Fruit fly (Drosophila melanogaster) whole organism, wandering third instar larva: ENCODE data around the gene CG32095.

Experiments
- Abd-B ChIP-seq: fragments of >200 bp; optimal IDR thresholded peaks from 2 replicates; lab custom pipeline; 2017; ENCODE audit warnings: missing biosample characterization, missing genetic modification characterization
- CG32264 ChIP-seq: fragments of 200-800 bp; sonication (Bioruptor generic); optimal IDR thresholded peaks from 2 replicates; lab custom pipeline; 2016; ENCODE audit warnings: missing biosample characterization, missing genetic modification characterization
- CG9705 ChIP-seq: fragments of 200-800 bp; sonication (Bioruptor generic); optimal IDR thresholded peaks from 2 replicates; lab custom pipeline; 2018; ENCODE audit warnings: missing biosample characterization, mild to moderate bottlenecking, missing genetic modification characterization
- CrebA ChIP-seq: fragments of 200-800 bp; sonication (Bioruptor generic); optimal IDR thresholded peaks from 2 replicates; lab custom pipeline; 2016; ENCODE audit warnings: missing biosample characterization, mild to moderate bottlenecking, missing genetic modification characterization, borderline replicate concordance
- Dfd ChIP-seq: fragments of >200 bp; optimal IDR thresholded peaks from 2 replicates; lab custom pipeline; 2017; ENCODE audit warnings: missing biosample characterization, missing genetic modification characterization
- Dif ChIP-seq: fragments of 200-275, 200-300 bp; sonication (Bioruptor generic); optimal IDR thresholded peaks from 2 replicates; lab custom pipeline; 2018; ENCODE audit warnings: missing biosample characterization, missing genetic modification characterization; ENCODE audit not compliant: partially characterized antibody
- HLH106 ChIP-seq: fragments of 200-800 bp; optimal IDR thresholded peaks from 3 replicates; lab custom pipeline; 2019; ENCODE audit warnings: missing biosample characterization, mild to moderate bottlenecking, missing genetic modification characterization, moderate library complexity
- Hnf4 ChIP-seq: fragments of 200-800 bp; sonication (Bioruptor generic); optimal IDR thresholded peaks from 2 replicates; lab custom pipeline; 2016; ENCODE audit warnings: missing biosample characterization, mild to moderate bottlenecking, missing genetic modification characterization
- Hr78 ChIP-seq: fragments of >200 bp; optimal IDR thresholded peaks from 2 replicates; lab custom pipeline; 2017; ENCODE audit warnings: missing biosample characterization, missing genetic modification characterization
- Hr83 ChIP-seq: fragments of 200-300 bp; sonication (Bioruptor generic); optimal IDR thresholded peaks from 2 replicates; lab custom pipeline; 2016; ENCODE audit warnings: missing biosample characterization, mild to moderate bottlenecking, missing genetic modification characterization, moderate library complexity; ENCODE audit not compliant: poor library complexity, severe bottlenecking
- Jra ChIP-seq: sonication (Bioruptor generic); optimal IDR thresholded peaks from 2 replicates; lab custom pipeline; 2016; ENCODE audit warnings: missing biosample characterization, missing genetic modification characterization
- Mio ChIP-seq: sonication (Bioruptor generic); optimal IDR thresholded peaks from 2 replicates; lab custom pipeline; 2016; ENCODE audit warnings: missing biosample characterization, missing genetic modification characterization
- Myc ChIP-seq: fragments of >200 bp; optimal IDR thresholded peaks from 2 replicates; lab custom pipeline; 2017
- N ChIP-seq: fragments of >200 bp; optimal IDR thresholded peaks from 2 replicates; lab custom pipeline; 2018; ENCODE audit warnings: missing biosample characterization, missing external identifiers, missing genetic modification characterization
- OdsH ChIP-seq: fragments of 200-800 bp; sonication (Bioruptor generic); optimal IDR thresholded peaks from 2 replicates; lab custom pipeline; 2016; ENCODE audit warnings: missing biosample characterization, mild to moderate bottlenecking, missing genetic modification characterization
- Rel ChIP-seq, 2 experiments: fragments of 200-800 bp; sonication (Bioruptor generic) in 1 of 2; optimal IDR thresholded peaks; 2 replicates in 1 of 2; 3 replicates in 1 of 2; lab custom pipeline; 2016 to 2019; ENCODE audit warnings: mild to moderate bottlenecking in 2 of 2, missing biosample characterization in 2 of 2, missing genetic modification characterization in 2 of 2, moderate library complexity in 1 of 2
- Vsx2 ChIP-seq: fragments of 200-300, 225-300 bp; sonication (Bioruptor generic); optimal IDR thresholded peaks from 2 replicates; lab custom pipeline; 2018; ENCODE audit warnings: missing biosample characterization, missing genetic modification characterization; ENCODE audit not compliant: partially characterized antibody
- br ChIP-seq: fragments of 200-800 bp; sonication (Bioruptor generic); optimal IDR thresholded peaks from 2 replicates; lab custom pipeline; 2016; ENCODE audit warnings: missing biosample characterization, missing genetic modification characterization
- brk ChIP-seq: fragments of 200-800 bp; sonication (Bioruptor generic); optimal IDR thresholded peaks from 2 replicates; lab custom pipeline; 2016; ENCODE audit warnings: missing biosample characterization, mild to moderate bottlenecking, missing genetic modification characterization
- dl ChIP-seq, 2 experiments: fragments of 175-275, 200-275 bp in 1 of 2; fragments of 200-275 bp in 1 of 2; sonication (Bioruptor generic); optimal IDR thresholded peaks; lab custom pipeline; 2018; ENCODE audit warnings: mild to moderate bottlenecking in 2 of 2, missing biosample characterization in 2 of 2, missing genetic modification characterization in 2 of 2, moderate library complexity in 2 of 2; ENCODE audit not compliant: partially characterized antibody in 2 of 2, insufficient read depth in 1 of 2
- dmrt93B ChIP-seq: fragments of 200-800 bp; sonication (Bioruptor generic); optimal IDR thresholded peaks from 2 replicates; lab custom pipeline; 2018; ENCODE audit warnings: missing biosample characterization, mild to moderate bottlenecking, missing genetic modification characterization
- dsf ChIP-seq: sonication (Bioruptor generic); optimal IDR thresholded peaks from 2 replicates; lab custom pipeline; 2016; ENCODE audit warnings: missing biosample characterization, missing genetic modification characterization, borderline replicate concordance
- ey ChIP-seq: fragments of 200-800 bp; sonication (Bioruptor generic); optimal IDR thresholded peaks from 2 replicates; lab custom pipeline; 2016; ENCODE audit warnings: missing biosample characterization, missing genetic modification characterization
- foxo ChIP-seq, 2 experiments: fragments of 200-800 bp; sonication (Bioruptor generic); optimal IDR thresholded peaks; 2 replicates in 1 of 2; 3 replicates in 1 of 2; lab custom pipeline; 2016 to 2017; ENCODE audit warnings: missing biosample characterization in 2 of 2, missing genetic modification characterization in 2 of 2
- fru ChIP-seq: fragments of 200-800 bp; sonication (Bioruptor generic); optimal IDR thresholded peaks from 3 replicates; lab custom pipeline; 2016; ENCODE audit warnings: missing biosample characterization, mild to moderate bottlenecking, missing genetic modification characterization
- h ChIP-seq: fragments of 200-800 bp; sonication (Bioruptor generic); optimal IDR thresholded peaks from 3 replicates; lab custom pipeline; 2016; ENCODE audit warnings: missing biosample characterization, mild to moderate bottlenecking, missing genetic modification characterization
- jim ChIP-seq: fragments of 175-275, 200-325 bp; sonication (Bioruptor generic); optimal IDR thresholded peaks from 2 replicates; lab custom pipeline; 2016; ENCODE audit warnings: missing biosample characterization, mild to moderate bottlenecking, missing genetic modification characterization
- lola ChIP-seq: fragments of >200 bp; optimal IDR thresholded peaks from 2 replicates; lab custom pipeline; 2017; ENCODE audit warnings: missing biosample characterization, missing genetic modification characterization
- pan ChIP-seq: fragments of >200 bp; optimal IDR thresholded peaks from 2 replicates; lab custom pipeline; 2017
- psq ChIP-seq: fragments of 200-800 bp; sonication (Bioruptor generic); optimal IDR thresholded peaks from 3 replicates; lab custom pipeline; 2017; ENCODE audit warnings: missing biosample characterization, mild to moderate bottlenecking, missing genetic modification characterization, moderate library complexity
- rgr ChIP-seq: fragments of 200-800 bp; sonication (Bioruptor generic); optimal IDR thresholded peaks from 3 replicates; lab custom pipeline; 2016; ENCODE audit warnings: missing biosample characterization, mild to moderate bottlenecking, missing genetic modification characterization
- sage ChIP-seq: fragments of 200-800 bp; sonication (Bioruptor generic); optimal IDR thresholded peaks from 2 replicates; lab custom pipeline; 2016; ENCODE audit warnings: missing biosample characterization, mild to moderate bottlenecking, missing genetic modification characterization
- sv ChIP-seq: fragments of 200-800 bp; sonication (Bioruptor generic); optimal IDR thresholded peaks from 3 replicates; lab custom pipeline; 2016; ENCODE audit warnings: missing biosample characterization, missing genetic modification characterization
- usp ChIP-seq: fragments of >200 bp; optimal IDR thresholded peaks from 2 replicates; lab custom pipeline; 2017; ENCODE audit warnings: missing biosample characterization, missing genetic modification characterization
- woc ChIP-seq: sonication (Bioruptor generic); optimal IDR thresholded peaks from 2 replicates; lab custom pipeline; 2016; ENCODE audit warnings: missing biosample characterization, mild to moderate bottlenecking, missing genetic modification characterization

CG32095 gene

DNA sequence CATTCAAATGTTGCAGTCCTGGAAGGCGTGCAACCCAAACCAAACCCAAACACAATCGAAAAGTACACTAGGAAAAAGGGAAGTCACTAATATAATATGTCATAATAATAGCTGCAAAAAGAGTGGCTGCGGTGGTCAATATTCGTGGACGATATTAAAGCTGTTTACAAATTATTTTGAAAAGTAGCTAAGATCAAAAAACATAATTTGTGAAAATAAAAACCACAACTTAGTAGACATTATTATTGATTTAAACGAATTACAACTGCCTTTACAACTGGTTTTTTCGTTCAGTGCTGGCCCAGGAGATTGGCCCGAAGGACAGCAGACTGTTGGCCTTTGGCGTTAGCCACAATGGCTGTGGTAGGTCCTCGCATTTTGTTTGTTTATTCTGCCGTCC, 33.2 kb upstream of the CG32095 start:
- TF ChIP-seq rgr: no peak
- TF ChIP-seq woc (GFP tag; lab: Kevin White, UChicago): no peak
- TF ChIP-seq CG32264 (GFP tag; lab: Kevin White, UChicago): no peak
- no peak for TF ChIP-seq sage (GFP tag; lab: Kevin White, UChicago)
- no peak for TF ChIP-seq sv
- TF ChIP-seq N: no peak
- TF ChIP-seq dsf (GFP tag; lab: Kevin White, UChicago): no peak
- TF ChIP-seq Hr83 (GFP tag; lab: Kevin White, UChicago): no peak
- TF ChIP-seq Hnf4 (GFP tag; lab: Kevin White, UChicago): no peak

dm6 chr3L:11852924-11853323, 27.4 kb upstream of the CG32095 start:
- TF ChIP-seq dsf (GFP tag; lab: Kevin White, UChicago) (no peak), foxo (GFP tag; optimal IDR thresholded peaks at IDR 0.05; lab: Kevin White, UChicago) (no peak), Hnf4 (GFP tag; lab: Kevin White, UChicago) (no peak), Mio (GFP tag; lab: Kevin White, UChicago) (no peak), fru (GFP tag; lab: Kevin White, UChicago) (no peak), sv (no peak), dl (GFP tag; optimal IDR thresholded peaks at IDR 0.05; lab: Kevin White, UChicago; ENCODE audit: insufficient read depth in 1 of 2, partially characterized antibody in 2 of 2) (no peak), pan (no peak), jim (GFP tag; lab: Kevin White, UChicago) (no peak), lola (GFP tag; lab: Kevin White, UChicago) (no peak), CrebA (no peak)

- TF ChIP-seq N: no peak
- no peak for TF ChIP-seq woc (GFP tag; lab: Kevin White, UChicago)
- TF ChIP-seq sage (GFP tag; lab: Kevin White, UChicago): no peak
- TF ChIP-seq psq: no peak
- no peak for TF ChIP-seq dsf (GFP tag; lab: Kevin White, UChicago)
- TF ChIP-seq Myc (lab: Kevin White, UChicago): no peak
- TF ChIP-seq Hnf4 (GFP tag; lab: Kevin White, UChicago): no peak
- TF ChIP-seq pan: no peak
- TF ChIP-seq Dfd (GFP tag; lab: Kevin White, UChicago): no peak
- TF ChIP-seq h (GFP tag; lab: Kevin White, UChicago): no peak
- no peak for TF ChIP-seq br (GFP tag; lab: Kevin White, UChicago)
- no peak for TF ChIP-seq usp (GFP tag; lab: Kevin White, UChicago)
- TF ChIP-seq jim (GFP tag; lab: Kevin White, UChicago): no peak
- no peak for TF ChIP-seq Hr83 (GFP tag; lab: Kevin White, UChicago)
- TF ChIP-seq brk (GFP tag; lab: Kevin White, UChicago): no peak
- TF ChIP-seq, all 38 proteins: peak for 0
Measured at dm6 chr3L:11847703-11848102, 22.2 kb upstream of the CG32095 start, which contains the start of gene CG12521. TSS of gene CG12521 (minus strand) at chr3L:11847803.

dm6 chr3L:11836575-11837077, 11.1 kb upstream of the CG32095 start, which contains the start of gene CG43064:
TSS of gene CG43064 (minus strand) at chr3L:11836721.
- TF ChIP-seq HLH106 (no peak), CG9705 (GFP tag; lab: Kevin White, UChicago) (no peak), brk (GFP tag; lab: Kevin White, UChicago) (peak; percentile 3), Rel (GFP tag; optimal IDR thresholded peaks at IDR 0.05; lab: Kevin White, UChicago) (no peak), Rel (tag; optimal IDR thresholded peaks at IDR 0.05; lab: Kevin White, UChicago) (peak; percentile 100), Abd-B (GFP tag; lab: Kevin White, UChicago) (no peak)
- TF ChIP-seq, all 38 proteins: peak for 2

DNA sequence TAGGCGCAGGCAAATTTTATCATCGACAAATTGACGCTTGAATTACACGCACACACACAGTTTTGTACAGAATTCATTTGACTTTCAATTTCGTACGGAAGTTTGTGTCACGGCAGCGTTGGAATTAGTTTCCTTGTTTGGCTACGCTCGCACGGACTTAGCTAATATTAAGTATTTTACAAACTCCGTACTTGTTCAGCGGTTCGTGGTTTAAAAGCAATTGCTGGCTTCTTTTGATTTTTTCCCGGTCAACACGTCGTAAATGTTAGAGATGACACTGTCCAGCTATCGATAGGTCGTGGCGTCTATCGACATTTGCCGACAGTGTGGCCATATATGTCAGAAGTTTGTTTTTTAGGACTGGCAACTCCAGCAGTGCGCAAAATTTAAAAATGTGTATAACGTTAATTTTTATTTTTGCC, 7.8 kb upstream of the CG32095 start, which contains the start of gene CycA:
TSS of gene CycA (minus strand) at position 283 of the 422 bp plus-strand sequence.
- TF ChIP-seq OdsH (GFP tag; lab: Kevin White, UChicago) (no peak), brk (GFP tag; lab: Kevin White, UChicago) (no peak), jim (GFP tag; lab: Kevin White, UChicago) (no peak), lola (GFP tag; lab: Kevin White, UChicago) (no peak), Hnf4 (GFP tag; lab: Kevin White, UChicago) (no peak), Mio (GFP tag; lab: Kevin White, UChicago) (no peak), Abd-B (GFP tag; lab: Kevin White, UChicago) (no peak), ey (GFP tag; lab: Kevin White, UChicago) (peak; percentile 6), rgr (peak; percentile 22), br (GFP tag; lab: Kevin White, UChicago) (no peak), CrebA (no peak), Myc (lab: Kevin White, UChicago) (no peak), fru (GFP tag; lab: Kevin White, UChicago) (no peak), Dfd (GFP tag; lab: Kevin White, UChicago) (no peak), HLH106 (no peak), Rel (GFP tag; optimal IDR thresholded peaks at IDR 0.05; lab: Kevin White, UChicago) (no peak), Rel (tag; optimal IDR thresholded peaks at IDR 0.05; lab: Kevin White, UChicago) (peak; percentile 57), psq (no peak), sage (GFP tag; lab: Kevin White, UChicago) (no peak), woc (GFP tag; lab: Kevin White, UChicago) (no peak), Jra (GFP tag; lab: Kevin White, UChicago) (no peak), pan (no peak), Hr83 (GFP tag; lab: Kevin White, UChicago) (no peak), Vsx2 (GFP tag; lab: Kevin White, UChicago) (peak; percentile 22), dsf (GFP tag; lab: Kevin White, UChicago) (no peak), Hr78 (GFP tag; lab: Kevin White, UChicago) (no peak), h (GFP tag; lab: Kevin White, UChicago) (peak; percentile 6), Dif (GFP tag; lab: Kevin White, UChicago) (peak; percentile 46), dmrt93B (no peak), CG9705 (GFP tag; lab: Kevin White, UChicago) (no peak), dl (GFP tag; optimal IDR thresholded peaks at IDR 0.05; lab: Kevin White, UChicago; ENCODE audit: insufficient read depth in 1 of 2, partially characterized antibody in 2 of 2) (no peak)
